Worm (Caenorhabditis elegans): ENCODE measurements around the gene K01A6.6.
A peak's percentile ranks its signal among the peaks of the same experiment; 100 is the strongest.

The K01A6.6 gene

ce11 chrIV:11765507-11765906 lies 30.4 kb downstream of the K01A6.6 start:
- TF ChIP-seq dmd-4 (tag; optimal IDR thresholded peaks at IDR 0.05) (no peak), unc-62 (GFP tag; optimal IDR thresholded peaks at IDR 0.05) (no peak), sem-4 (tag; optimal IDR thresholded peaks at IDR 0.05) (no peak), nhr-6 (tag; optimal IDR thresholded peaks at IDR 0.05) (no peak), zag-1 (tag; optimal IDR thresholded peaks at IDR 0.05) (peak; percentile 72), snpc-4 (tag; optimal IDR thresholded peaks at IDR 0.05) (no peak), ama-1 (optimal IDR thresholded peaks at IDR 0.05) (no peak), nhr-25 (tag; optimal IDR thresholded peaks at IDR 0.05) (no peak), aly-2 (tag; optimal IDR thresholded peaks at IDR 0.05) (no peak), ZK546.5 (tag; optimal IDR thresholded peaks at IDR 0.05) (no peak), elt-3 (tag; optimal IDR thresholded peaks at IDR 0.05) (no peak), unc-55 (GFP tag; optimal IDR thresholded peaks at IDR 0.05) (peak; percentile 60), blmp-1 (tag; optimal IDR thresholded peaks at IDR 0.05; ENCODE audit: insufficient read depth) (no peak), mdl-1 (tag; optimal IDR thresholded peaks at IDR 0.05) (peak in 1 of 2 experiments; percentile 77), lin-39 (tag; optimal IDR thresholded peaks at IDR 0.05) (no peak), sma-9 (GFP tag; optimal IDR thresholded peaks at IDR 0.05) (peak; percentile 64), sma-9 (tag; optimal IDR thresholded peaks at IDR 0.05) (no peak), nhr-11 (tag; optimal IDR thresholded peaks at IDR 0.05) (no peak), mbf-1 (tag; optimal IDR thresholded peaks at IDR 0.05) (no peak), lin-13 (GFP tag; optimal IDR thresholded peaks at IDR 0.05) (no peak), peb-1 (tag; optimal IDR thresholded peaks at IDR 0.05) (no peak), ztf-11 (tag; optimal IDR thresholded peaks at IDR 0.05) (no peak), nhr-10 (tag; optimal IDR thresholded peaks at IDR 0.05) (no peak), lsy-2 (tag; optimal IDR thresholded peaks at IDR 0.05) (peak; percentile 16 to 65), skn-1 (tag; optimal IDR thresholded peaks at IDR 0.05) (no peak), nhr-23 (tag; optimal IDR thresholded peaks at IDR 0.05) (no peak), F13H6.1 (tag; optimal IDR thresholded peaks at IDR 0.05) (peak; percentile 55), sma-3 (GFP tag; optimal IDR thresholded peaks at IDR 0.05) (no peak), crh-2 (tag; optimal IDR thresholded peaks at IDR 0.05) (peak; percentile 56), ceh-82 (tag; optimal IDR thresholded peaks at IDR 0.05) (no peak), nhr-237 (tag; optimal IDR thresholded peaks at IDR 0.05) (no peak), egl-27 (tag; optimal IDR thresholded peaks at IDR 0.05) (peak; percentile 37), unc-39 (tag; optimal IDR thresholded peaks at IDR 0.05) (no peak), ceh-16 (tag; optimal IDR thresholded peaks at IDR 0.05) (no peak), gmeb-1 (tag; optimal IDR thresholded peaks at IDR 0.05) (no peak), R02D3.7 (tag; optimal IDR thresholded peaks at IDR 0.05) (no peak), mab-5 (tag; optimal IDR thresholded peaks at IDR 0.05) (no peak), alr-1 (tag; optimal IDR thresholded peaks at IDR 0.05) (no peak), Y55F3AM.14 (GFP tag; optimal IDR thresholded peaks at IDR 0.05) (no peak), C34F6.9 (tag; optimal IDR thresholded peaks at IDR 0.05) (peak; percentile 75), nhr-12 (tag; optimal IDR thresholded peaks at IDR 0.05) (no peak), ztf-1 (GFP tag; conservative IDR thresholded peaks at IDR 0.05) (no peak), elt-1 (tag; optimal IDR thresholded peaks at IDR 0.05) (no peak), nhr-77 (tag; optimal IDR thresholded peaks at IDR 0.05) (no peak), fos-1 (tag; optimal IDR thresholded peaks at IDR 0.05) (no peak), lin-11 (tag; optimal IDR thresholded peaks at IDR 0.05) (peak; percentile 70), nhr-21 (tag; optimal IDR thresholded peaks at IDR 0.05) (no peak), ztf-4 (tag; optimal IDR thresholded peaks at IDR 0.05) (no peak), nhr-129 (tag; optimal IDR thresholded peaks at IDR 0.05) (peak; percentile 57)

ce11 chrIV:11769769-11770168 lies 34.6 kb downstream of the K01A6.6 start:
- TF ChIP-seq lin-39 (tag; optimal IDR thresholded peaks at IDR 0.05) (no peak), sma-9 (GFP tag; optimal IDR thresholded peaks at IDR 0.05) (peak; percentile 31), sma-9 (tag; optimal IDR thresholded peaks at IDR 0.05) (no peak)

Data from whole organism, L2 larva.